Fruit fly (Drosophila melanogaster): ENCODE results near the gene B4.
A peak's percentile ranks its signal among the peaks of the same experiment; 100 is the strongest.

Gene B4

dm6 chr2L:13591393-13591792 is 42.3 kb upstream of the B4 start:
- TF ChIP-seq sage (GFP tag; optimal IDR thresholded peaks at IDR 0.05), result no peak
- TF ChIP-seq usp (GFP tag; optimal IDR thresholded peaks at IDR 0.05), result no peak
- no peak for TF ChIP-seq h (GFP tag; optimal IDR thresholded peaks at IDR 0.05)
- no peak for TF ChIP-seq brk (GFP tag; optimal IDR thresholded peaks at IDR 0.05)

dm6 chr2L:13586655-13587054 is 37.5 kb upstream of the B4 start:
- TF ChIP-seq Abd-B (GFP tag; optimal IDR thresholded peaks at IDR 0.05), result no peak
- TF ChIP-seq dl (GFP tag; optimal IDR thresholded peaks at IDR 0.05; ENCODE audit: insufficient read depth in 1 of 2, partially characterized antibody in 2 of 2), result no peak
- TF ChIP-seq dsf (GFP tag; optimal IDR thresholded peaks at IDR 0.05; ENCODE audit: borderline replicate concordance), result no peak
- no peak for TF ChIP-seq GATAd (GFP tag; optimal IDR thresholded peaks at IDR 0.05)
- TF ChIP-seq psq (GFP tag; optimal IDR thresholded peaks at IDR 0.05), result no peak
- no peak for TF ChIP-seq HLH106 (tag; optimal IDR thresholded peaks at IDR 0.05)
- no peak for TF ChIP-seq Jra (GFP tag; optimal IDR thresholded peaks at IDR 0.05)
- no peak for TF ChIP-seq dmrt93B (GFP tag; optimal IDR thresholded peaks at IDR 0.05)
- TF ChIP-seq pan (optimal IDR thresholded peaks at IDR 0.05), result no peak
- TF ChIP-seq lola (GFP tag; optimal IDR thresholded peaks at IDR 0.05), result no peak
- no peak for TF ChIP-seq woc (GFP tag; optimal IDR thresholded peaks at IDR 0.05)
- TF ChIP-seq sage (GFP tag; optimal IDR thresholded peaks at IDR 0.05), result no peak
- no peak for TF ChIP-seq fru (GFP tag; optimal IDR thresholded peaks at IDR 0.05)
- TF ChIP-seq Hr83 (GFP tag; optimal IDR thresholded peaks at IDR 0.05; ENCODE audit: poor library complexity, severe bottlenecking), result no peak

dm6 chr2L:13571791-13572451 is 22.8 kb upstream of the B4 start:
- TF ChIP-seq fru (GFP tag; optimal IDR thresholded peaks at IDR 0.05) (peak; percentile 17), Hr83 (GFP tag; optimal IDR thresholded peaks at IDR 0.05; ENCODE audit: poor library complexity, severe bottlenecking) (no peak), dmrt93B (GFP tag; optimal IDR thresholded peaks at IDR 0.05) (peak; percentile 13), psq (GFP tag; optimal IDR thresholded peaks at IDR 0.05) (peak; percentile 46), h (GFP tag; optimal IDR thresholded peaks at IDR 0.05) (peak; percentile 2), woc (GFP tag; optimal IDR thresholded peaks at IDR 0.05) (peak; percentile 23), Sp1 (GFP tag; optimal IDR thresholded peaks at IDR 0.05) (peak; percentile 42), foxo (GFP tag; optimal IDR thresholded peaks at IDR 0.05) (peak in 1 of 2 experiments; percentile 30), CrebA (GFP tag; optimal IDR thresholded peaks at IDR 0.05; ENCODE audit: borderline replicate concordance) (no peak), HLH106 (tag; optimal IDR thresholded peaks at IDR 0.05) (peak; percentile 48)

- TF ChIP-seq Vsx2 (GFP tag; optimal IDR thresholded peaks at IDR 0.05; ENCODE audit: partially characterized antibody) (no peak), rgr (GFP tag; optimal IDR thresholded peaks at IDR 0.05) (peak; percentile 85), Rel (GFP tag; optimal IDR thresholded peaks at IDR 0.05) (peak; percentile 48), Rel (tag; optimal IDR thresholded peaks at IDR 0.05) (peak; percentile 40), dl (GFP tag; optimal IDR thresholded peaks at IDR 0.05; ENCODE audit: insufficient read depth in 1 of 2, partially characterized antibody in 2 of 2) (no peak), GATAd (GFP tag; optimal IDR thresholded peaks at IDR 0.05) (no peak), foxo (GFP tag; optimal IDR thresholded peaks at IDR 0.05) (peak in 1 of 2 experiments; percentile 91), woc (GFP tag; optimal IDR thresholded peaks at IDR 0.05) (peak; percentile 75), Hr78 (GFP tag; optimal IDR thresholded peaks at IDR 0.05) (no peak), Abd-B (GFP tag; optimal IDR thresholded peaks at IDR 0.05) (no peak), CG9705 (GFP tag; optimal IDR thresholded peaks at IDR 0.05) (peak; percentile 73), Dfd (GFP tag; optimal IDR thresholded peaks at IDR 0.05) (no peak), jim (GFP tag; optimal IDR thresholded peaks at IDR 0.05) (no peak), Jra (GFP tag; optimal IDR thresholded peaks at IDR 0.05) (peak; percentile 29), OdsH (GFP tag; optimal IDR thresholded peaks at IDR 0.05) (peak; percentile 85), CrebA (GFP tag; optimal IDR thresholded peaks at IDR 0.05; ENCODE audit: borderline replicate concordance) (peak; percentile 32), brk (GFP tag; optimal IDR thresholded peaks at IDR 0.05) (no peak), br (GFP tag; optimal IDR thresholded peaks at IDR 0.05) (peak; percentile 91), pan (optimal IDR thresholded peaks at IDR 0.05) (no peak), psq (GFP tag; optimal IDR thresholded peaks at IDR 0.05) (peak; percentile 81), dsf (GFP tag; optimal IDR thresholded peaks at IDR 0.05; ENCODE audit: borderline replicate concordance) (no peak), Hnf4 (GFP tag; optimal IDR thresholded peaks at IDR 0.05) (peak; percentile 70), Dif (GFP tag; optimal IDR thresholded peaks at IDR 0.05; ENCODE audit: partially characterized antibody) (no peak), usp (GFP tag; optimal IDR thresholded peaks at IDR 0.05) (no peak), Sp1 (GFP tag; optimal IDR thresholded peaks at IDR 0.05) (peak; percentile 95), tai (GFP tag; optimal IDR thresholded peaks at IDR 0.05) (peak; percentile 10), Mio (GFP tag; optimal IDR thresholded peaks at IDR 0.05) (peak; percentile 52), Myc (optimal IDR thresholded peaks at IDR 0.05) (no peak), sv (GFP tag; optimal IDR thresholded peaks at IDR 0.05) (no peak), Hr83 (GFP tag; optimal IDR thresholded peaks at IDR 0.05; ENCODE audit: poor library complexity, severe bottlenecking) (no peak), dmrt93B (GFP tag; optimal IDR thresholded peaks at IDR 0.05) (peak; percentile 81), CG32264 (GFP tag; optimal IDR thresholded peaks at IDR 0.05) (peak; percentile 53), lola (GFP tag; optimal IDR thresholded peaks at IDR 0.05) (no peak), sage (GFP tag; optimal IDR thresholded peaks at IDR 0.05) (peak; percentile 79), N (GFP tag; optimal IDR thresholded peaks at IDR 0.05) (no peak), ey (GFP tag; optimal IDR thresholded peaks at IDR 0.05) (peak; percentile 82), fru (GFP tag; optimal IDR thresholded peaks at IDR 0.05) (peak; percentile 87), HLH106 (tag; optimal IDR thresholded peaks at IDR 0.05) (peak; percentile 79), h (GFP tag; optimal IDR thresholded peaks at IDR 0.05) (peak; percentile 89)
Measured at dm6 chr2L:13570982-13571426, 21.9 kb upstream of the B4 start.
